Worm (Caenorhabditis elegans) whole organism, early embryonic: Measurements from ENCODE around the gene unc-6.

ENCODE experiments used
- B0310.2 ChIP-seq: sonication (generic microtip); optimal IDR thresholded peaks from 2 replicates; lab custom pipeline; 2016; ENCODE audit warnings: mild to moderate bottlenecking, missing genetic modification characterization, missing compliant biosample characterization
- F13C5.2 ChIP-seq: sonication (generic microtip); optimal IDR thresholded peaks from 2 replicates; lab custom pipeline; 2017; ENCODE audit warnings: mild to moderate bottlenecking, missing genetic modification characterization, inconsistent platforms, missing compliant biosample characterization
- aly-1 ChIP-seq: sonication (generic microtip); optimal IDR thresholded peaks from 2 replicates; lab custom pipeline; 2016; ENCODE audit warnings: missing genetic modification characterization, missing compliant biosample characterization
- ama-1 ChIP-seq: fragments of 150-350 bp; optimal IDR thresholded peaks from 2 replicates; lab custom pipeline; 2014
- ceh-13 ChIP-seq: fragments of 200-800 bp; sonication (Bioruptor generic); optimal IDR thresholded peaks from 2 replicates; lab custom pipeline; 2018; ENCODE audit warnings: mild to moderate bottlenecking, missing genetic modification characterization, missing compliant biosample characterization
- ceh-36 ChIP-seq: sonication (generic microtip); optimal IDR thresholded peaks from 2 replicates; lab custom pipeline; 2016; ENCODE audit warnings: missing genetic modification characterization, inconsistent platforms, missing compliant biosample characterization
- ets-7 ChIP-seq: sonication (generic microtip); optimal IDR thresholded peaks from 2 replicates; lab custom pipeline; 2016; ENCODE audit warnings: missing genotype, missing genetic modification characterization, missing compliant biosample characterization
- flt-1 ChIP-seq: fragments of 200-800 bp; sonication (Bioruptor generic); IDR thresholded peaks from 2 replicates; pipeline ENCODE4 v1.3.6; 2022; ENCODE audit warnings: missing genetic modification characterization, missing compliant biosample characterization
- hmbx-1 ChIP-seq: sonication (generic microtip); optimal IDR thresholded peaks from 2 replicates; lab custom pipeline; 2016; ENCODE audit warnings: mild to moderate bottlenecking, missing genetic modification characterization, missing compliant biosample characterization
- hmg-4 ChIP-seq: fragments of 200-800 bp; sonication (Bioruptor generic); optimal IDR thresholded peaks from 2 replicates; lab custom pipeline; 2018; ENCODE audit warnings: mild to moderate bottlenecking, missing genetic modification characterization, missing compliant biosample characterization
- hnd-1 ChIP-seq: sonication (generic microtip); optimal IDR thresholded peaks from 2 replicates; lab custom pipeline; 2016; ENCODE audit warnings: missing genetic modification characterization, missing compliant biosample characterization
- pes-1 ChIP-seq: fragments of 200-800 bp; sonication (Bioruptor generic); IDR thresholded peaks from 2 replicates; pipeline ENCODE4 v1.3.6; 2022; ENCODE audit warnings: missing genetic modification reagents, missing genetic modification characterization, missing compliant biosample characterization
- scrt-1 ChIP-seq: fragments of 200-800 bp; sonication (Bioruptor generic); IDR thresholded peaks from 2 replicates; pipeline ENCODE4 v1.3.6; 2022; ENCODE audit warnings: missing genetic modification characterization, missing compliant biosample characterization
- sea-1 ChIP-seq: fragments of 200-800 bp; sonication (Bioruptor generic); conservative IDR thresholded peaks from 2 replicates; pipeline ENCODE4 v1.3.6; 2022; ENCODE audit warnings: missing genetic modification characterization, missing compliant biosample characterization
- tbx-11 ChIP-seq: fragments of 200-800 bp; sonication (Bioruptor generic); IDR thresholded peaks from 2 replicates; pipeline ENCODE4 v1.3.6; 2022; ENCODE audit warnings: missing genetic modification characterization, missing compliant biosample characterization
- tbx-37 ChIP-seq: fragments of 200-800 bp; sonication (Bioruptor generic); conservative IDR thresholded peaks from 2 replicates; pipeline ENCODE4 v1.3.6; 2022; ENCODE audit warnings: missing genetic modification reagents, missing genetic modification characterization, missing compliant biosample characterization
- tra-4 ChIP-seq: sonication (generic microtip); optimal IDR thresholded peaks from 2 replicates; lab custom pipeline; 2017; ENCODE audit warnings: missing genetic modification characterization, missing compliant biosample characterization

The unc-6 gene

ce11 chrX:6916150-6916549 lies 26.7 kb downstream of the unc-6 start:
- no peak for TF ChIP-seq flt-1 (GFP tag; lab: Robert Waterston, UW)
- no peak for TF ChIP-seq B0310.2 (tag; lab: Kevin White, UChicago)

- no peak for TF ChIP-seq F13C5.2
- TF ChIP-seq pes-1 (GFP tag; lab: Robert Waterston, UW) = no peak
- no peak for TF ChIP-seq ceh-36 (tag; lab: Kevin White, UChicago)
- no peak for TF ChIP-seq tra-4
- no peak for TF ChIP-seq ceh-13
- TF ChIP-seq sea-1 (GFP tag; lab: Robert Waterston, UW) = no peak
- TF ChIP-seq aly-1 (tag; lab: Kevin White, UChicago) = no peak
These were observed 30.7 kb downstream of the unc-6 start for ce11 chrX:6920132-6920531.

ce11 chrX:6924461-6924860 lies 35.0 kb downstream of the unc-6 start, which contains the start of gene otpl-3:
TSS of gene otpl-3 (minus strand) at chrX:6924764.
- TF ChIP-seq scrt-1 (GFP tag; lab: Robert Waterston, UW) (no peak), tbx-37 (GFP tag; lab: Robert Waterston, UW) (no peak), flt-1 (GFP tag; lab: Robert Waterston, UW) (no peak), tra-4 (no peak), pes-1 (GFP tag; lab: Robert Waterston, UW) (no peak), hmbx-1 (tag; lab: Kevin White, UChicago) (no peak), hnd-1 (tag; lab: Kevin White, UChicago) (no peak), ceh-13 (no peak), B0310.2 (tag; lab: Kevin White, UChicago) (no peak), sea-1 (GFP tag; lab: Robert Waterston, UW) (no peak), aly-1 (tag; lab: Kevin White, UChicago) (no peak), ceh-36 (tag; lab: Kevin White, UChicago) (no peak), F13C5.2 (no peak), ama-1 (lab: Kevin White, UChicago) (no peak), tbx-11 (GFP tag; lab: Robert Waterston, UW) (no peak), ets-7 (no peak), hmg-4 (GFP tag; lab: Kevin White, UChicago) (no peak)

ce11 chrX:6926952-6927351 lies 37.5 kb downstream of the unc-6 start:
- TF ChIP-seq hmg-4 (GFP tag; lab: Kevin White, UChicago) (no peak), ets-7 (no peak), tbx-11 (GFP tag; lab: Robert Waterston, UW) (no peak), flt-1 (GFP tag; lab: Robert Waterston, UW) (no peak), pes-1 (GFP tag; lab: Robert Waterston, UW) (no peak), tra-4 (no peak), B0310.2 (tag; lab: Kevin White, UChicago) (no peak), ceh-36 (tag; lab: Kevin White, UChicago) (no peak), ceh-13 (no peak), sea-1 (GFP tag; lab: Robert Waterston, UW) (no peak), ama-1 (lab: Kevin White, UChicago) (no peak), tbx-37 (GFP tag; lab: Robert Waterston, UW) (no peak), hmbx-1 (tag; lab: Kevin White, UChicago) (no peak), hnd-1 (tag; lab: Kevin White, UChicago) (no peak), scrt-1 (GFP tag; lab: Robert Waterston, UW) (no peak), aly-1 (tag; lab: Kevin White, UChicago) (no peak), F13C5.2 (no peak)

- no peak for TF ChIP-seq sea-1 (GFP tag; lab: Robert Waterston, UW)
- TF ChIP-seq ama-1 (lab: Kevin White, UChicago) = no peak
- TF ChIP-seq B0310.2 (tag; lab: Kevin White, UChicago) = no peak
- no peak for TF ChIP-seq flt-1 (GFP tag; lab: Robert Waterston, UW)
- TF ChIP-seq ceh-36 (tag; lab: Kevin White, UChicago) = no peak
- no peak for TF ChIP-seq tbx-37 (GFP tag; lab: Robert Waterston, UW)
- TF ChIP-seq F13C5.2 = no peak
- no peak for TF ChIP-seq tra-4
- TF ChIP-seq hmbx-1 (tag; lab: Kevin White, UChicago) = no peak
- no peak for TF ChIP-seq ceh-13
- TF ChIP-seq ets-7 = no peak
- TF ChIP-seq pes-1 (GFP tag; lab: Robert Waterston, UW) = no peak
- no peak for TF ChIP-seq tbx-11 (GFP tag; lab: Robert Waterston, UW)
- TF ChIP-seq aly-1 (tag; lab: Kevin White, UChicago) = no peak
- no peak for TF ChIP-seq hmg-4 (GFP tag; lab: Kevin White, UChicago)
- TF ChIP-seq hnd-1 (tag; lab: Kevin White, UChicago) = no peak
- TF ChIP-seq scrt-1 (GFP tag; lab: Robert Waterston, UW) = no peak
These were observed 39.1 kb downstream of the unc-6 start, which contains the start of gene F14B8.5 for ce11 chrX:6928578-6928977. TSS of gene F14B8.5 (minus strand) at chrX:6928704.

ce11 chrX:6932134-6932533 lies 42.7 kb downstream of the unc-6 start, which contains the start of gene F14B8.6:
TSS of gene F14B8.6 (minus strand) at chrX:6932425.
- TF ChIP-seq aly-1 (tag; lab: Kevin White, UChicago) (no peak), hmbx-1 (tag; lab: Kevin White, UChicago) (no peak), hmg-4 (GFP tag; lab: Kevin White, UChicago) (peak; percentile 22), B0310.2 (tag; lab: Kevin White, UChicago) (no peak)

- TF ChIP-seq ama-1 (lab: Kevin White, UChicago) (no peak), aly-1 (tag; lab: Kevin White, UChicago) (no peak), ceh-13 (no peak), ceh-36 (tag; lab: Kevin White, UChicago) (no peak), B0310.2 (tag; lab: Kevin White, UChicago) (no peak), hmbx-1 (tag; lab: Kevin White, UChicago) (no peak), scrt-1 (GFP tag; lab: Robert Waterston, UW) (no peak)
These were observed 45.0 kb downstream of the unc-6 start for ce11 chrX:6934453-6934852.

- no peak for TF ChIP-seq hmbx-1 (tag; lab: Kevin White, UChicago)
- TF ChIP-seq hmg-4 (GFP tag; lab: Kevin White, UChicago) = no peak
- TF ChIP-seq ama-1 (lab: Kevin White, UChicago) = no peak
- no peak for TF ChIP-seq tbx-37 (GFP tag; lab: Robert Waterston, UW)
- TF ChIP-seq sea-1 (GFP tag; lab: Robert Waterston, UW) = no peak
- no peak for TF ChIP-seq scrt-1 (GFP tag; lab: Robert Waterston, UW)
- TF ChIP-seq B0310.2 (tag; lab: Kevin White, UChicago) = no peak
- TF ChIP-seq hnd-1 (tag; lab: Kevin White, UChicago) = no peak
- no peak for TF ChIP-seq ceh-36 (tag; lab: Kevin White, UChicago)
- no peak for TF ChIP-seq flt-1 (GFP tag; lab: Robert Waterston, UW)
- TF ChIP-seq tra-4 = no peak
- no peak for TF ChIP-seq F13C5.2
- no peak for TF ChIP-seq ceh-13
- TF ChIP-seq ets-7 = no peak
- no peak for TF ChIP-seq aly-1 (tag; lab: Kevin White, UChicago)
- no peak for TF ChIP-seq tbx-11 (GFP tag; lab: Robert Waterston, UW)
These were observed 46.0 kb downstream of the unc-6 start, which contains the start of gene C16E9.2 for ce11 chrX:6935430-6935829. TSS of gene C16E9.2 (plus strand) at chrX:6935730.
